Fruit fly (Drosophila melanogaster): Measurements from ENCODE around the gene Srr.
A peak's percentile ranks its signal among the peaks of the same experiment; 100 is the strongest.

Gene Srr

dm6 chr3R:9344186-9344790 lies 20.9 kb upstream of the Srr start:
- no peak for TF ChIP-seq CG15336 (GFP tag; IDR thresholded peaks at IDR 0.05)
- TF ChIP-seq vri (GFP tag; optimal IDR thresholded peaks at IDR 0.05), result no peak
- TF ChIP-seq Eip78C (GFP tag), result peak; percentile 23
- TF ChIP-seq CG10631 (GFP tag; optimal IDR thresholded peaks at IDR 0.05), result no peak
- TF ChIP-seq dac (GFP tag; optimal IDR thresholded peaks at IDR 0.05), result no peak
- no peak for TF ChIP-seq CG1621 (tag; optimal IDR thresholded peaks at IDR 0.05)
- TF ChIP-seq Eip93F (GFP tag; optimal IDR thresholded peaks at IDR 0.05), result peak; percentile 11
- no peak for TF ChIP-seq Ets96B (tag; optimal IDR thresholded peaks at IDR 0.05)
- TF ChIP-seq pdm3 (GFP tag; optimal IDR thresholded peaks at IDR 0.05), result no peak
- TF ChIP-seq CG6854 (GFP tag; optimal IDR thresholded peaks at IDR 0.05), result peak; percentile 2
- TF ChIP-seq CG8632 (GFP tag; optimal IDR thresholded peaks at IDR 0.05), result peak; percentile 5
- no peak for TF ChIP-seq eg (GFP tag; IDR thresholded peaks at IDR 0.05)
- no peak for TF ChIP-seq Met (GFP tag; optimal IDR thresholded peaks at IDR 0.05)
- peak; percentile 60 for TF ChIP-seq Eip75B (GFP tag; optimal IDR thresholded peaks at IDR 0.05)
- TF ChIP-seq ss (GFP tag; optimal IDR thresholded peaks at IDR 0.05), result peak in 1 of 2 experiments; percentile 34
- TF ChIP-seq svp (GFP tag), result peak; percentile 97
- no peak for TF ChIP-seq Hr39 (GFP tag; optimal IDR thresholded peaks at IDR 0.05)
- peak; percentile 89 for TF ChIP-seq fkh (GFP tag; optimal IDR thresholded peaks at IDR 0.05)
- no peak for TF ChIP-seq CG6808 (GFP tag; optimal IDR thresholded peaks at IDR 0.05)
- TF ChIP-seq CG6792 (GFP tag; optimal IDR thresholded peaks at IDR 0.05), result no peak
- TF ChIP-seq Gug (GFP tag; IDR thresholded peaks at IDR 0.05), result no peak

- peak; percentile 35 for TF ChIP-seq OdsH (GFP tag; optimal IDR thresholded peaks at IDR 0.05)
- TF ChIP-seq CG6276 (GFP tag; optimal IDR thresholded peaks at IDR 0.05), result peak; percentile 44
- TF ChIP-seq pdm3 (GFP tag; optimal IDR thresholded peaks at IDR 0.05), result peak; percentile 38
- peak; percentile 33 for TF ChIP-seq Met (GFP tag; optimal IDR thresholded peaks at IDR 0.05)
- TF ChIP-seq CG34406 (GFP tag; optimal IDR thresholded peaks at IDR 0.05), result peak; percentile 29
- peak; percentile 52; the same call in 1 of the 3 replicates for TF ChIP-seq CG6163 (GFP tag; IDR thresholded peaks at IDR 0.05)
- peak; percentile 8 for TF ChIP-seq CG6792 (GFP tag; optimal IDR thresholded peaks at IDR 0.05)
- TF ChIP-seq CG16779 (tag; optimal IDR thresholded peaks at IDR 0.05), result no peak
- TF ChIP-seq topi (GFP tag; optimal IDR thresholded peaks at IDR 0.05), result peak; percentile 30
- TF ChIP-seq dac (GFP tag; optimal IDR thresholded peaks at IDR 0.05), result no peak
- no peak for TF ChIP-seq ss (GFP tag; optimal IDR thresholded peaks at IDR 0.05)
- no peak for TF ChIP-seq CG1621 (tag; optimal IDR thresholded peaks at IDR 0.05)
- TF ChIP-seq Gug (GFP tag; IDR thresholded peaks at IDR 0.05), result 0 out of 2 replicates have a peak, but pooled peaks have one; percentile 34
- no peak for TF ChIP-seq CG8632 (GFP tag; optimal IDR thresholded peaks at IDR 0.05)
- TF ChIP-seq Sox102F (GFP tag; optimal IDR thresholded peaks at IDR 0.05), result peak; percentile 20
- TF ChIP-seq achi (GFP tag; optimal IDR thresholded peaks at IDR 0.05), result peak; percentile 37
- TF ChIP-seq Smox (GFP tag; optimal IDR thresholded peaks at IDR 0.05), result peak; percentile 37
- TF ChIP-seq net (GFP tag; optimal IDR thresholded peaks at IDR 0.05), result peak; percentile 42
- no peak for TF ChIP-seq fd85E (GFP tag; optimal IDR thresholded peaks at IDR 0.05)
- TF ChIP-seq Hr4 (GFP tag; optimal IDR thresholded peaks at IDR 0.05), result peak; percentile 57
- peak; percentile 25 for TF ChIP-seq acj6 (GFP tag; optimal IDR thresholded peaks at IDR 0.05)
- TF ChIP-seq Eip78C (GFP tag), result peak; percentile 85
- TF ChIP-seq salr (GFP tag; optimal IDR thresholded peaks at IDR 0.05), result peak in 1 of 2 experiments; percentile 39
- TF ChIP-seq eg (GFP tag; IDR thresholded peaks at IDR 0.05), result peak; percentile 69
- peak; percentile 77 for TF ChIP-seq svp (GFP tag)
- peak; percentile 26 for TF ChIP-seq Hr39 (GFP tag; optimal IDR thresholded peaks at IDR 0.05)
- peak; percentile 51 for TF ChIP-seq CG32006 (GFP tag; optimal IDR thresholded peaks at IDR 0.05)
- peak; percentile 32 for TF ChIP-seq CG31627 (GFP tag; optimal IDR thresholded peaks at IDR 0.05)
- TF ChIP-seq vri (GFP tag; optimal IDR thresholded peaks at IDR 0.05), result peak; percentile 1
- TF ChIP-seq esn (GFP tag; optimal IDR thresholded peaks at IDR 0.05), result peak; percentile 22
- no peak for TF ChIP-seq CG10631 (GFP tag; optimal IDR thresholded peaks at IDR 0.05)
- no peak for TF ChIP-seq CG11294 (GFP tag; IDR thresholded peaks at IDR 0.05)
- no peak for TF ChIP-seq CG7368 (GFP tag; optimal IDR thresholded peaks at IDR 0.05)
- peak; percentile 78 for TF ChIP-seq CG15336 (GFP tag; IDR thresholded peaks at IDR 0.05)
These were observed 20.4 kb upstream of the Srr start for dm6 chr3R:9344791-9345208.

Measured in whole organism, prepupa.